Worm (Caenorhabditis elegans) whole organism, young adult: ENCODE data around the gene arrd-7.

ENCODE experiments used
- D2030.7 ChIP-seq: fragments of 200-800 bp; sonication (Bioruptor generic); IDR thresholded peaks from 2 replicates; pipeline ENCODE4 v1.3.6; 2022; ENCODE audit warnings: missing genetic modification reagents, missing genetic modification characterization, missing compliant biosample characterization
- F57A8.1 ChIP-seq: fragments of 200-800 bp; sonication (Bioruptor generic); optimal IDR thresholded peaks from 2 replicates; lab custom pipeline; 2018; ENCODE audit warnings: mild to moderate bottlenecking, missing genetic modification characterization, moderate library complexity, missing compliant biosample characterization
- Y95B8A.8 ChIP-seq: fragments of 200-800 bp; sonication (Bioruptor generic); IDR thresholded peaks from 2 replicates; pipeline ENCODE4 v1.3.6; 2022; ENCODE audit warnings: missing genetic modification reagents, missing genetic modification characterization, missing compliant biosample characterization
- ets-4 ChIP-seq: fragments of 200-800 bp; sonication (Bioruptor generic); optimal IDR thresholded peaks from 2 replicates; lab custom pipeline; 2018; ENCODE audit warnings: mild to moderate bottlenecking, missing genetic modification characterization, missing compliant biosample characterization
- lin-35 ChIP-seq, 3 experiments: fragments of 150-350 bp in 2 of 3; sonication (generic microtip) in 1 of 3; optimal IDR thresholded peaks; 2 replicates each; lab custom pipeline; 2014 to 2018; ENCODE audit warnings: missing biosample characterization in 3 of 3, missing genetic modification characterization in 3 of 3, missing genetic modification reagents in 3 of 3
- nfya-1 ChIP-seq: sonication (generic microtip); optimal IDR thresholded peaks from 2 replicates; lab custom pipeline; 2017; ENCODE audit warnings: antibody characterized with exemption, missing compliant biosample characterization, missing genetic modification characterization, borderline replicate concordance; ENCODE audit not compliant: insufficient read depth
- snpc-3.4 ChIP-seq: sonication (generic microtip); optimal IDR thresholded peaks from 2 replicates; lab custom pipeline; 2017; ENCODE audit warnings: missing genetic modification characterization, mild to moderate bottlenecking, missing compliant biosample characterization, antibody characterized with exemption, moderate library complexity, missing genotype, missing genetic modification reagents
- snpc-4 ChIP-seq, 5 experiments: fragments of 150-350 bp in 1 of 5; sonication (generic microtip) in 4 of 5; optimal IDR thresholded peaks; 2 replicates each; lab custom pipeline; 2014 to 2018; ENCODE audit warnings: missing genetic modification characterization in 5 of 5, missing biosample characterization in 3 of 5, antibody characterized with exemption in 2 of 5, mild to moderate bottlenecking in 2 of 5, missing compliant biosample characterization in 2 of 5, missing genotype in 2 of 5, moderate library complexity in 2 of 5, missing genetic modification reagents in 1 of 5
- unc-130 ChIP-seq: sonication (generic microtip); optimal IDR thresholded peaks from 2 replicates; lab custom pipeline; 2016; ENCODE audit warnings: missing genetic modification reagents, missing genetic modification characterization, missing compliant biosample characterization

- TF ChIP-seq lin-35 (GFP tag; optimal IDR thresholded peaks at IDR 0.05; lab: Kevin White, UChicago) (no peak), snpc-3.4 (tag; lab: Kevin White, UChicago) (no peak), ets-4 (GFP tag; lab: Kevin White, UChicago) (no peak), D2030.7 (GFP tag; lab: Robert Waterston, UW) (no peak), F57A8.1 (GFP tag; lab: Kevin White, UChicago) (no peak), unc-130 (GFP tag; lab: Kevin White, UChicago) (no peak), snpc-4 (GFP tag; optimal IDR thresholded peaks at IDR 0.05; lab: Kevin White, UChicago) (no peak), snpc-4 (tag; optimal IDR thresholded peaks at IDR 0.05; lab: Kevin White, UChicago) (no peak), Y95B8A.8 (GFP tag; lab: Robert Waterston, UW) (no peak), nfya-1 (no peak)
These were observed 11.8 kb downstream of the arrd-7 start for ce11 chrII:12050607-12051006.
